Worm (Caenorhabditis elegans) whole organism, L4/young adult: Measurements from ENCODE around the gene idpp-16.

Experiments
- dao-5 ChIP-seq: sonication (generic microtip); optimal IDR thresholded peaks from 2 replicates; lab custom pipeline; 2016; ENCODE audit warnings: missing genotype, missing genetic modification characterization, moderate library complexity, missing compliant biosample characterization
- him-1 ChIP-seq: sonication (generic microtip); optimal IDR thresholded peaks from 2 replicates; lab custom pipeline; 2016; ENCODE audit warnings: missing genotype, missing genetic modification reagents, missing genetic modification characterization, missing compliant biosample characterization

- TF ChIP-seq him-1 (tag; lab: Kevin White, UChicago), result no peak
- TF ChIP-seq dao-5 (tag; lab: Kevin White, UChicago), result no peak
Measured at ce11 chrV:11647821-11648220, 41.5 kb upstream of the idpp-16 start.
